Fruit fly (Drosophila melanogaster): Measurements from ENCODE around the gene CG17549.

- TF ChIP-seq Blimp-1 (GFP tag; optimal IDR thresholded peaks at IDR 0.05) (no peak), Sox14 (GFP tag; optimal IDR thresholded peaks at IDR 0.05) (no peak), eg (GFP tag; IDR thresholded peaks at IDR 0.05) (no peak), Ets21C (GFP tag; optimal IDR thresholded peaks at IDR 0.05) (no peak), CG10631 (GFP tag; optimal IDR thresholded peaks at IDR 0.05) (no peak), CG6854 (GFP tag; optimal IDR thresholded peaks at IDR 0.05) (no peak), Sox15 (GFP tag; optimal IDR thresholded peaks at IDR 0.05) (no peak), CG11294 (GFP tag; IDR thresholded peaks at IDR 0.05) (no peak), CG10669 (GFP tag; optimal IDR thresholded peaks at IDR 0.05) (no peak), net (GFP tag; optimal IDR thresholded peaks at IDR 0.05) (no peak)
Observed at dm6 chr2L:19393703-19394210, 3.9 kb upstream of the CG17549 start, which contains the start of gene CG31798.
